Worm (Caenorhabditis elegans): ENCODE measurements around the gene C35D10.7.

DNA sequence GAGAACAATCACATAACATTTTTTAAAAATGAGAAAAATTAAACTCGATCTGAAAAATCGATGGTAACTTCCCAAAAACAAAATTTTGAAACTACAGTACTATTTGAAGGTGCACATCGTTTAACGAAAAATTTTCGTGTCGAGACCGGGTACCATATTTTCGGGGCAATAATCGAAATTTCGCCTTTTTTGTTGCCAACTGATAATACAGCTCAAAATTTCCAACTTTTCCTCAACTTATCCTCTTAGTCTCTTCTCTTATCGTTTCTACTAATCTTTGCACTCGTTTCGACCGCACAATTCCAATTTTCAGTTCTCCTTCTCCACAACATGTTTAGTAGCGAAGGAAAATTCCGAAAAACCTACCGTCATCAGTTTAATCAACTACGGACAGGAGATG lies 50.9 kb downstream of the C35D10.7 start, which contains the start of gene rom-1:
- no peak for TF ChIP-seq nhr-76 (tag; optimal IDR thresholded peaks at IDR 0.05)
- TF ChIP-seq drap-1 (GFP tag; optimal IDR thresholded peaks at IDR 0.05) = no peak
- TF ChIP-seq tbx-8 (GFP tag; optimal IDR thresholded peaks at IDR 0.05) = no peak
- no peak for TF ChIP-seq pha-4 (tag; optimal IDR thresholded peaks at IDR 0.05)
- TF ChIP-seq nhr-12 (tag; optimal IDR thresholded peaks at IDR 0.05) = no peak
- no peak for TF ChIP-seq unc-39 (tag; optimal IDR thresholded peaks at IDR 0.05)

Data from whole organism, mixed stage, embryonic.